Fruit fly (Drosophila melanogaster): ENCODE results near the gene HisRS.

HisRS gene

dm6 chrX:18546785-18547184 lies 31.6 kb downstream of the HisRS start (continued):
- peak; percentile 79 for TF ChIP-seq CG34422 (GFP tag; IDR thresholded peaks at IDR 0.05)
- TF ChIP-seq CG32772 (GFP tag; IDR thresholded peaks at IDR 0.05): peak; percentile 86
- peak; percentile 68 for TF ChIP-seq CG9727 (GFP tag; optimal IDR thresholded peaks at IDR 0.05)
- TF ChIP-seq bcd (GFP tag; optimal IDR thresholded peaks at IDR 0.05): peak; percentile 79
- TF ChIP-seq CG1024 (GFP tag; IDR thresholded peaks at IDR 0.05): peak; percentile 78
- TF ChIP-seq CG3995 (GFP tag; optimal IDR thresholded peaks at IDR 0.05): peak; percentile 35
- no peak for TF ChIP-seq ac (GFP tag; optimal IDR thresholded peaks at IDR 0.05)
- TF ChIP-seq CG2116 (GFP tag; optimal IDR thresholded peaks at IDR 0.05): no peak
- no peak for TF ChIP-seq pros (GFP tag; optimal IDR thresholded peaks at IDR 0.05)
- TF ChIP-seq CG17612 (GFP tag; IDR thresholded peaks at IDR 0.05): peak; percentile 34
- TF ChIP-seq CG11247 (GFP tag; IDR thresholded peaks at IDR 0.05): peak; percentile 86
- TF ChIP-seq Awh (GFP tag; IDR thresholded peaks at IDR 0.05): peak; percentile 63; the same call in 1 of the 2 replicates
- peak; percentile 52 to 67 for TF ChIP-seq chif (GFP tag; optimal IDR thresholded peaks at IDR 0.05)
- TF ChIP-seq Bteb2 (GFP tag; optimal IDR thresholded peaks at IDR 0.05): peak; percentile 72
- TF ChIP-seq mld (GFP tag; IDR thresholded peaks at IDR 0.05; ENCODE audit: partially characterized antibody): no peak
- no peak for TF ChIP-seq CG30020 (tag; optimal IDR thresholded peaks at IDR 0.05)
- peak; percentile 36 for TF ChIP-seq CG18476 (GFP tag; optimal IDR thresholded peaks at IDR 0.05)
- TF ChIP-seq HmgZ (tag; optimal IDR thresholded peaks at IDR 0.05): peak; percentile 79
- no peak for TF ChIP-seq CG2129 (GFP tag; IDR thresholded peaks at IDR 0.05; ENCODE audit: partially characterized antibody)
- TF ChIP-seq bab2 (GFP tag; optimal IDR thresholded peaks at IDR 0.05): peak; percentile 75
- peak; percentile 50 for TF ChIP-seq Hr3 (GFP tag; optimal IDR thresholded peaks at IDR 0.05)
- peak; percentile 68 for TF ChIP-seq fd96Cb (tag; optimal IDR thresholded peaks at IDR 0.05)
- peak; percentile 64 for TF ChIP-seq CG1233 (GFP tag; optimal IDR thresholded peaks at IDR 0.05)
- peak; percentile 53 for TF ChIP-seq CG12104 (GFP tag; optimal IDR thresholded peaks at IDR 0.05)
- TF ChIP-seq odd (GFP tag; optimal IDR thresholded peaks at IDR 0.05): peak; percentile 52
- peak; percentile 85 for TF ChIP-seq sisA (GFP tag; IDR thresholded peaks at IDR 0.05)
- peak; percentile 86 for TF ChIP-seq al (GFP tag; IDR thresholded peaks at IDR 0.05)
- peak; percentile 53 for TF ChIP-seq run (tag; optimal IDR thresholded peaks at IDR 0.05)
- no peak for TF ChIP-seq CG8359 (GFP tag; optimal IDR thresholded peaks at IDR 0.05; ENCODE audit: borderline replicate concordance)
- peak; percentile 41 for TF ChIP-seq gsb-n (tag; optimal IDR thresholded peaks at IDR 0.05)
- TF ChIP-seq Dad (GFP tag; optimal IDR thresholded peaks at IDR 0.05): peak; percentile 61
- no peak for TF ChIP-seq yki (optimal IDR thresholded peaks at IDR 0.05)
- peak; percentile 90 for TF ChIP-seq row (GFP tag; IDR thresholded peaks at IDR 0.05)
- TF ChIP-seq Rx (GFP tag; IDR thresholded peaks at IDR 0.05): peak; percentile 71
- no peak for TF ChIP-seq insv (GFP tag; optimal IDR thresholded peaks at IDR 0.05)
- no peak for TF ChIP-seq CG3726 (GFP tag; IDR thresholded peaks at IDR 0.05)
- no peak for TF ChIP-seq CG7271 (tag; optimal IDR thresholded peaks at IDR 0.05)
- TF ChIP-seq BtbVII (GFP tag; optimal IDR thresholded peaks at IDR 0.05): peak; percentile 58
- no peak for TF ChIP-seq Elba2 (GFP tag; optimal IDR thresholded peaks at IDR 0.05)
- no peak for TF ChIP-seq sna (GFP tag; IDR thresholded peaks at IDR 0.05; ENCODE audit: partially characterized antibody)
- TF ChIP-seq CG15479 (GFP tag; optimal IDR thresholded peaks at IDR 0.05): no peak
- TF ChIP-seq caup (GFP tag; optimal IDR thresholded peaks at IDR 0.05; ENCODE audit: severe bottlenecking): peak; percentile 68
- peak; percentile 66; the same call in 2 of the 3 replicates for TF ChIP-seq CG2889 (GFP tag; IDR thresholded peaks at IDR 0.05)
- peak; percentile 39; the same call in 1 of the 2 replicates for TF ChIP-seq CG43689 (GFP tag; IDR thresholded peaks at IDR 0.05)
- TF ChIP-seq CG34376 (GFP tag; optimal IDR thresholded peaks at IDR 0.05): no peak
- TF ChIP-seq Deaf1 (tag; optimal IDR thresholded peaks at IDR 0.05): peak; percentile 52
- TF ChIP-seq Atf6 (GFP tag; IDR thresholded peaks at IDR 0.05): peak; percentile 80
- TF ChIP-seq dmrt11E (tag; optimal IDR thresholded peaks at IDR 0.05): peak; percentile 26
- TF ChIP-seq abd-A (tag; optimal IDR thresholded peaks at IDR 0.05): peak; percentile 18
- peak; percentile 60 for TF ChIP-seq CG10979 (tag; optimal IDR thresholded peaks at IDR 0.05)
- TF ChIP-seq Abd-B (GFP tag; optimal IDR thresholded peaks at IDR 0.05): peak; percentile 77
